Fruit fly (Drosophila melanogaster) whole organism, embryonic: ENCODE measurements around the gene PGAP2.

Experiments
- Bteb2 ChIP-seq: fragments of 200-800 bp; sonication (Bioruptor generic); optimal IDR thresholded peaks from 2 replicates; lab custom pipeline; 2016; ENCODE audit warnings: missing biosample characterization, missing genetic modification characterization
- CG11695 ChIP-seq: fragments of 200-800 bp; sonication (Bioruptor generic); IDR thresholded peaks from 3 replicates; pipeline ENCODE4 v1.3.6; 2022; ENCODE audit warnings: missing biosample characterization, missing genetic modification characterization
- CG12155 ChIP-seq: fragments of 200-800 bp; sonication (Bioruptor generic); optimal IDR thresholded peaks from 3 replicates; lab custom pipeline; 2016; ENCODE audit warnings: missing biosample characterization, missing genetic modification characterization
- CG14014 ChIP-seq: fragments of 200-800 bp; sonication (Bioruptor generic); IDR thresholded peaks from 2 replicates; pipeline ENCODE4 v1.3.6; 2022; ENCODE audit warnings: missing biosample characterization, missing genetic modification characterization
- CG14441 ChIP-seq: fragments of 200-800 bp; sonication (Bioruptor generic); IDR thresholded peaks from 2 replicates; pipeline ENCODE4 v1.3.6; 2022; ENCODE audit warnings: missing biosample characterization, missing genetic modification characterization
- CG17186 ChIP-seq: fragments of 200-800 bp; sonication (Bioruptor generic); optimal IDR thresholded peaks from 3 replicates; lab custom pipeline; 2017; ENCODE audit warnings: missing biosample characterization, missing genetic modification reagents, missing genetic modification characterization
- CG17612 ChIP-seq: fragments of 200-800 bp; sonication (Bioruptor generic); IDR thresholded peaks from 2 replicates; pipeline ENCODE4 v1.3.6; 2022; ENCODE audit warnings: missing biosample characterization, missing genetic modification characterization
- CG2116 ChIP-seq: fragments of 200-800 bp; sonication (Bioruptor generic); optimal IDR thresholded peaks from 3 replicates; lab custom pipeline; 2018; ENCODE audit warnings: missing biosample characterization, mild to moderate bottlenecking, missing genetic modification characterization
- CG30431 ChIP-seq: fragments of 200-800 bp; sonication (Bioruptor generic); optimal IDR thresholded peaks from 2 replicates; lab custom pipeline; 2017; ENCODE audit warnings: missing biosample characterization, missing genetic modification characterization
- CG32532 ChIP-seq: fragments of 200-800 bp; sonication (Bioruptor generic); IDR thresholded peaks from 2 replicates; pipeline ENCODE4 v1.3.6; 2022; ENCODE audit warnings: missing biosample characterization, missing genetic modification characterization
- CG4282 ChIP-seq: fragments of 200-800 bp; sonication (Bioruptor generic); optimal IDR thresholded peaks from 2 replicates; lab custom pipeline; 2016; ENCODE audit warnings: missing biosample characterization, missing genetic modification characterization
- CG6254 ChIP-seq: fragments of 200-800 bp; sonication (Bioruptor generic); optimal IDR thresholded peaks from 3 replicates; lab custom pipeline; 2017; ENCODE audit warnings: mild to moderate bottlenecking, missing biosample characterization, missing genetic modification reagents, missing genetic modification characterization
- CG7839 ChIP-seq: fragments of 200-800 bp; sonication (Bioruptor generic); optimal IDR thresholded peaks from 3 replicates; lab custom pipeline; 2018; ENCODE audit warnings: missing biosample characterization, mild to moderate bottlenecking, missing genetic modification characterization, moderate library complexity
- CG8281 ChIP-seq: fragments of 200-800 bp; sonication (Bioruptor generic); optimal IDR thresholded peaks from 2 replicates; lab custom pipeline; 2018; ENCODE audit warnings: missing biosample characterization, mild to moderate bottlenecking, missing genetic modification characterization, moderate library complexity
- CG8924 ChIP-seq: fragments of 200-800 bp; optimal IDR thresholded peaks from 3 replicates; lab custom pipeline; 2019; ENCODE audit warnings: missing biosample characterization, mild to moderate bottlenecking, missing genetic modification characterization, moderate library complexity
- CG9797 ChIP-seq: fragments of 200-800 bp; sonication (Bioruptor generic); optimal IDR thresholded peaks from 3 replicates; lab custom pipeline; 2018; ENCODE audit warnings: missing biosample characterization, mild to moderate bottlenecking, missing genetic modification characterization
- CG9932 ChIP-seq: fragments of 200-800 bp; sonication (Bioruptor generic); IDR thresholded peaks from 2 replicates; pipeline ENCODE4 v1.3.6; 2022; ENCODE audit warnings: missing biosample characterization, missing genetic modification characterization
- CrebB ChIP-seq: fragments of 200-800 bp; sonication (Bioruptor generic); optimal IDR thresholded peaks from 3 replicates; lab custom pipeline; 2018; ENCODE audit warnings: missing biosample characterization, mild to moderate bottlenecking, missing genetic modification characterization
- D19B ChIP-seq: fragments of 200-800 bp; sonication (Bioruptor generic); optimal IDR thresholded peaks from 2 replicates; lab custom pipeline; 2017; ENCODE audit warnings: missing biosample characterization, mild to moderate bottlenecking, missing genetic modification characterization
- Deaf1 ChIP-seq: fragments of 200-800 bp; optimal IDR thresholded peaks from 3 replicates; lab custom pipeline; 2019; ENCODE audit warnings: missing biosample characterization, mild to moderate bottlenecking, missing genetic modification characterization, moderate library complexity
- Dfd ChIP-seq, 2 experiments: fragments of >200 bp; optimal IDR thresholded peaks; 2 replicates each; lab custom pipeline; 2017; ENCODE audit warnings: missing biosample characterization in 2 of 2, missing genetic modification characterization in 2 of 2
- Doc3 ChIP-seq: fragments of 200-800 bp; sonication (Bioruptor generic); IDR thresholded peaks from 3 replicates; pipeline ENCODE4 v1.3.6; 2022; ENCODE audit warnings: missing biosample characterization, missing genetic modification characterization; ENCODE audit not compliant: partially characterized antibody
- Dp ChIP-seq: fragments of 200-800 bp; sonication (Bioruptor generic); optimal IDR thresholded peaks from 2 replicates; lab custom pipeline; 2018; ENCODE audit warnings: missing biosample characterization, mild to moderate bottlenecking, missing genetic modification characterization, moderate library complexity
- Fer2 ChIP-seq: fragments of 200-800 bp; sonication (Bioruptor generic); optimal IDR thresholded peaks from 2 replicates; lab custom pipeline; 2018; ENCODE audit warnings: missing biosample characterization, mild to moderate bottlenecking, missing genetic modification characterization, moderate library complexity
- HLH3B ChIP-seq: fragments of 200-800 bp; sonication (Bioruptor generic); IDR thresholded peaks from 2 replicates; pipeline ENCODE4 v1.3.6; 2022; ENCODE audit warnings: missing biosample characterization, missing genetic modification characterization
- Hey ChIP-seq: fragments of 200-800 bp; sonication (Bioruptor generic); optimal IDR thresholded peaks from 3 replicates; lab custom pipeline; 2018; ENCODE audit warnings: missing biosample characterization, mild to moderate bottlenecking, missing genetic modification characterization
- Hmx ChIP-seq: fragments of 200-800 bp; sonication (Bioruptor generic); optimal IDR thresholded peaks from 2 replicates; lab custom pipeline; 2016; ENCODE audit warnings: missing biosample characterization, missing genetic modification characterization
- Mrtf ChIP-seq: fragments of 200-800 bp; sonication (Bioruptor generic); IDR thresholded peaks from 3 replicates; pipeline ENCODE4 v1.3.6; 2022; ENCODE audit warnings: missing biosample characterization, missing genetic modification characterization
- Sox102F ChIP-seq: fragments of 200-800 bp; sonication (Bioruptor generic); optimal IDR thresholded peaks from 2 replicates; lab custom pipeline; 2018; ENCODE audit warnings: missing biosample characterization, mild to moderate bottlenecking, missing genetic modification characterization, moderate library complexity
- Ssrp ChIP-seq: fragments of 200-800 bp; sonication (Bioruptor generic); optimal IDR thresholded peaks from 2 replicates; lab custom pipeline; 2018; ENCODE audit warnings: missing biosample characterization, mild to moderate bottlenecking, missing genetic modification characterization, moderate library complexity
- al ChIP-seq: fragments of 200-800 bp; sonication (Bioruptor generic); IDR thresholded peaks from 2 replicates; pipeline ENCODE4 v1.3.6; 2022; ENCODE audit warnings: missing biosample characterization, missing genetic modification characterization
- ara ChIP-seq: fragments of 200-800 bp; sonication (Bioruptor generic); IDR thresholded peaks from 2 replicates; pipeline ENCODE4 v1.3.6; 2022; ENCODE audit warnings: missing biosample characterization, missing genetic modification characterization
- bbx ChIP-seq: fragments of 200-800 bp; sonication (Bioruptor generic); IDR thresholded peaks from 2 replicates; pipeline ENCODE4 v1.3.6; 2022; ENCODE audit warnings: missing biosample characterization, missing genetic modification characterization; ENCODE audit not compliant: partially characterized antibody
- bsh ChIP-seq, 2 experiments: fragments of 200-800 bp; sonication (Bioruptor generic); optimal IDR thresholded peaks; 2 replicates each; lab custom pipeline; 2017 to 2018; ENCODE audit warnings: mild to moderate bottlenecking in 2 of 2, missing biosample characterization in 2 of 2, missing genetic modification characterization in 2 of 2, moderate library complexity in 1 of 2
- cato ChIP-seq: fragments of 200-800 bp; sonication (Bioruptor generic); optimal IDR thresholded peaks from 2 replicates; lab custom pipeline; 2016; ENCODE audit warnings: missing biosample characterization, missing genetic modification characterization, borderline replicate concordance
- caup ChIP-seq: fragments of 200-800 bp; sonication (Bioruptor generic); optimal IDR thresholded peaks from 3 replicates; lab custom pipeline; 2017; ENCODE audit warnings: missing biosample characterization, mild to moderate bottlenecking, missing genetic modification characterization, moderate library complexity; ENCODE audit not compliant: severe bottlenecking
- her ChIP-seq: fragments of 200-800 bp; sonication (Bioruptor generic); optimal IDR thresholded peaks from 2 replicates; lab custom pipeline; 2016; ENCODE audit warnings: missing biosample characterization, missing genetic modification characterization
- lov ChIP-seq, 2 experiments: fragments of 200-800 bp in 1 of 2; fragments of >200 bp in 1 of 2; sonication (Bioruptor generic) in 1 of 2; IDR thresholded peaks in 1 of 2; optimal IDR thresholded peaks in 1 of 2; 2 replicates in 1 of 2; 3 replicates in 1 of 2; pipeline versions ENCODE4 v1.3.6 to Lab custom; 2017 to 2022; ENCODE audit warnings: missing biosample characterization in 1 of 2, missing genetic modification characterization in 1 of 2
- oc ChIP-seq: fragments of 200-800 bp; sonication (Bioruptor generic); optimal IDR thresholded peaks from 2 replicates; lab custom pipeline; 2018; ENCODE audit warnings: missing biosample characterization, mild to moderate bottlenecking, missing genetic modification characterization, moderate library complexity
- onecut ChIP-seq: fragments of 200-800 bp; sonication (Bioruptor generic); IDR thresholded peaks from 2 replicates; pipeline ENCODE4 v1.3.6; 2022; ENCODE audit warnings: missing biosample characterization, missing genetic modification characterization
- pan ChIP-seq, 4 experiments: fragments of >200 bp in 3 of 4; fragments of 200-800 bp in 1 of 4; sonication (Bioruptor generic) in 1 of 4; optimal IDR thresholded peaks in 3 of 4; IDR thresholded peaks in 1 of 4; 2 replicates each; pipeline versions ENCODE4 v1.3.6 to Lab custom; 2017 to 2022; ENCODE audit warnings: missing biosample characterization in 2 of 4, missing genetic modification characterization in 2 of 4, mixed read lengths in 1 of 4
- pfk ChIP-seq: fragments of 200-800 bp; sonication (Bioruptor generic); optimal IDR thresholded peaks from 2 replicates; lab custom pipeline; 2018; ENCODE audit warnings: missing biosample characterization, mild to moderate bottlenecking, missing genetic modification characterization, moderate library complexity
- pros ChIP-seq: fragments of 200-800 bp; sonication (Bioruptor generic); optimal IDR thresholded peaks from 3 replicates; lab custom pipeline; 2019; ENCODE audit warnings: missing biosample characterization, mild to moderate bottlenecking, missing genetic modification characterization, moderate library complexity
- psq ChIP-seq: fragments of 200-800 bp; sonication (Bioruptor generic); optimal IDR thresholded peaks from 2 replicates; lab custom pipeline; 2017; ENCODE audit warnings: missing biosample characterization, missing genetic modification characterization
- row ChIP-seq: fragments of 200-800 bp; sonication (Bioruptor generic); IDR thresholded peaks from 3 replicates; pipeline ENCODE4 v1.3.6; 2022; ENCODE audit warnings: missing biosample characterization, missing genetic modification characterization
- sc ChIP-seq, 3 experiments: fragments of >200 bp in 2 of 3; fragments of 200-800 bp in 1 of 3; sonication (Bioruptor generic) in 1 of 3; optimal IDR thresholded peaks; 2 replicates in 2 of 3; 3 replicates in 1 of 3; lab custom pipeline; 2017; ENCODE audit warnings: mild to moderate bottlenecking in 1 of 3, missing biosample characterization in 1 of 3, missing genetic modification characterization in 1 of 3, missing genetic modification reagents in 1 of 3
- slou ChIP-seq: fragments of 200-800 bp; sonication (Bioruptor generic); optimal IDR thresholded peaks from 3 replicates; lab custom pipeline; 2016; ENCODE audit warnings: missing biosample characterization, missing genetic modification characterization

Gene PGAP2

dm6 chr2L:845341-846004, 26.2 kb upstream of the PGAP2 start (continued):
- TF ChIP-seq pros (no peak), CG32532 (GFP tag; lab: Robert Waterston, UW) (peak; percentile 94), CG30431 (GFP tag; lab: Kevin White, UChicago) (peak; percentile 75), Dp (GFP tag; lab: Kevin White, UChicago) (no peak), slou (peak; percentile 44), CG7839 (tag; lab: Kevin White, UChicago) (peak; percentile 90), Deaf1 (tag; lab: Kevin White, UChicago) (peak; percentile 58), CG11695 (GFP tag; lab: Robert Waterston, UW) (peak; percentile 83), bbx (GFP tag; lab: Robert Waterston, UW) (no peak), pfk (GFP tag; lab: Kevin White, UChicago) (no peak), CG12155 (peak; percentile 79), CG4282 (GFP tag; lab: Kevin White, UChicago) (peak; percentile 21), Sox102F (GFP tag; lab: Kevin White, UChicago) (peak; percentile 91), caup (peak; percentile 82), CG9932 (peak; percentile 91), oc (peak; percentile 86), Hmx (GFP tag; lab: Kevin White, UChicago) (no peak), sc (optimal IDR thresholded peaks at IDR 0.05; lab: Kevin White, UChicago) (no peak), sc (GFP tag; optimal IDR thresholded peaks at IDR 0.05; lab: Kevin White, UChicago) (peak; percentile 62), CG8281 (peak; percentile 70), CG17612 (GFP tag; lab: Robert Waterston, UW) (peak; percentile 82), Ssrp (tag; lab: Kevin White, UChicago) (peak; percentile 80), Hey (tag; lab: Kevin White, UChicago) (peak; percentile 65), CG17186 (peak; percentile 54), al (peak; percentile 84), row (peak; percentile 93), CG2116 (GFP tag; lab: Kevin White, UChicago) (peak; percentile 21), her (peak; percentile 87), CG9797 (GFP tag; lab: Kevin White, UChicago) (no peak), ara (GFP tag; lab: Robert Waterston, UW) (peak; percentile 86), CG6254 (GFP tag; lab: Kevin White, UChicago) (peak; percentile 74), Dfd (GFP tag; optimal IDR thresholded peaks at IDR 0.05; lab: Kevin White, UChicago) (no peak), cato (peak; percentile 48), Mrtf (GFP tag; lab: Robert Waterston, UW) (peak; percentile 91), CG14014 (GFP tag; lab: Robert Waterston, UW) (peak; percentile 90), psq (GFP tag; lab: Kevin White, UChicago) (peak; percentile 53), lov (optimal IDR thresholded peaks at IDR 0.05; lab: Kevin White, UChicago) (no peak), lov (GFP tag; IDR thresholded peaks at IDR 0.05; lab: Robert Waterston, UW) (peak; percentile 78; the same call in 1 of the 3 replicates), Doc3 (GFP tag; lab: Robert Waterston, UW) (no peak), CrebB (tag; lab: Kevin White, UChicago) (peak; percentile 82), Bteb2 (peak; percentile 85), CG14441 (GFP tag; lab: Robert Waterston, UW) (peak; percentile 89), HLH3B (GFP tag; lab: Robert Waterston, UW) (peak; percentile 90), D19B (GFP tag; lab: Kevin White, UChicago) (peak; percentile 59), bsh (GFP tag; optimal IDR thresholded peaks at IDR 0.05; lab: Kevin White, UChicago) (peak; percentile 67 to 87), pan (optimal IDR thresholded peaks at IDR 0.05; lab: Kevin White, UChicago) (no peak), pan (GFP tag; optimal IDR thresholded peaks at IDR 0.05 in 1 of 2, IDR thresholded peaks at IDR 0.05 in 1 of 2) (peak in 1 of 2 experiments; percentile 92), CG8924 (tag; lab: Kevin White, UChicago) (peak; percentile 87), onecut (GFP tag; lab: Robert Waterston, UW) (peak; percentile 76), Fer2 (tag; lab: Kevin White, UChicago) (peak; percentile 65)
